Fruit fly (Drosophila melanogaster): ENCODE data around the gene Ndfip.

Ndfip gene

dm6 chr3L:17610896-17611711, 43.0 kb downstream of the Ndfip start (continued):
- TF ChIP-seq CG11902 (GFP tag; optimal IDR thresholded peaks at IDR 0.05): peak; percentile 79
- peak; percentile 90 for TF ChIP-seq Hr39 (GFP tag; optimal IDR thresholded peaks at IDR 0.05)
- peak; percentile 91 for TF ChIP-seq Lpt (GFP tag; optimal IDR thresholded peaks at IDR 0.05)
- TF ChIP-seq CG9139 (GFP tag; optimal IDR thresholded peaks at IDR 0.05): peak; percentile 41
- peak; percentile 93 for TF ChIP-seq dac (GFP tag; optimal IDR thresholded peaks at IDR 0.05)
- TF ChIP-seq CG34406 (GFP tag; optimal IDR thresholded peaks at IDR 0.05): peak; percentile 92
- peak; percentile 91 for TF ChIP-seq Eip93F (GFP tag; optimal IDR thresholded peaks at IDR 0.05)
- peak; percentile 61 for TF ChIP-seq CG6808 (GFP tag; optimal IDR thresholded peaks at IDR 0.05)
- peak in 1 of 2 experiments; percentile 53 for TF ChIP-seq ss (GFP tag; optimal IDR thresholded peaks at IDR 0.05)
- TF ChIP-seq eg (GFP tag; IDR thresholded peaks at IDR 0.05): peak; percentile 83

- TF ChIP-seq svp (GFP tag) (peak; percentile 79), vri (GFP tag; optimal IDR thresholded peaks at IDR 0.05) (peak; percentile 55), CG31627 (GFP tag; optimal IDR thresholded peaks at IDR 0.05) (no peak)
Measured at dm6 chr3L:17609068-17609382, 45.1 kb downstream of the Ndfip start.

- TF ChIP-seq CG32006 (GFP tag; optimal IDR thresholded peaks at IDR 0.05): peak; percentile 88
- TF ChIP-seq CG8119 (GFP tag; IDR thresholded peaks at IDR 0.05): peak; percentile 49; the same call in 1 of the 3 replicates
- TF ChIP-seq Ets96B (tag; optimal IDR thresholded peaks at IDR 0.05): no peak
- peak; percentile 61 for TF ChIP-seq achi (GFP tag; optimal IDR thresholded peaks at IDR 0.05)
- TF ChIP-seq CG10631 (GFP tag; optimal IDR thresholded peaks at IDR 0.05): peak; percentile 68
- peak; percentile 55 for TF ChIP-seq Lpt (GFP tag; optimal IDR thresholded peaks at IDR 0.05)
- TF ChIP-seq vri (GFP tag; optimal IDR thresholded peaks at IDR 0.05): no peak
- TF ChIP-seq Eip75B (GFP tag; optimal IDR thresholded peaks at IDR 0.05): peak; percentile 57
- peak; percentile 60 for TF ChIP-seq CG34406 (GFP tag; optimal IDR thresholded peaks at IDR 0.05)
- TF ChIP-seq CG6808 (GFP tag; optimal IDR thresholded peaks at IDR 0.05): no peak
- TF ChIP-seq Hr39 (GFP tag; optimal IDR thresholded peaks at IDR 0.05): peak; percentile 85
- TF ChIP-seq Eip93F (GFP tag; optimal IDR thresholded peaks at IDR 0.05): no peak
- peak; percentile 83 for TF ChIP-seq Hr4 (GFP tag; optimal IDR thresholded peaks at IDR 0.05)
- TF ChIP-seq eg (GFP tag; IDR thresholded peaks at IDR 0.05): 0 out of 3 replicates have a peak, but pooled peaks have one; percentile 14
- TF ChIP-seq CG9139 (GFP tag; optimal IDR thresholded peaks at IDR 0.05): no peak
- peak; percentile 90 for TF ChIP-seq svp (GFP tag)
- no peak for TF ChIP-seq fkh (GFP tag; optimal IDR thresholded peaks at IDR 0.05)
- peak; percentile 44 for TF ChIP-seq net (GFP tag; optimal IDR thresholded peaks at IDR 0.05)
- TF ChIP-seq CG6163 (GFP tag; IDR thresholded peaks at IDR 0.05): 0 out of 3 replicates have a peak, but pooled peaks have one; percentile 24
- peak; percentile 85 for TF ChIP-seq esn (GFP tag; optimal IDR thresholded peaks at IDR 0.05)
- TF ChIP-seq Hr38 (GFP tag; optimal IDR thresholded peaks at IDR 0.05): no peak
- TF ChIP-seq acj6 (GFP tag; optimal IDR thresholded peaks at IDR 0.05): peak; percentile 62
- TF ChIP-seq Sox102F (GFP tag; optimal IDR thresholded peaks at IDR 0.05): peak; percentile 75
- no peak for TF ChIP-seq Smox (GFP tag; optimal IDR thresholded peaks at IDR 0.05)
- TF ChIP-seq Blimp-1 (GFP tag; optimal IDR thresholded peaks at IDR 0.05): peak; percentile 82
- TF ChIP-seq dsx (GFP tag; optimal IDR thresholded peaks at IDR 0.05; ENCODE audit: poor library complexity, severe bottlenecking): no peak
- TF ChIP-seq CG11902 (GFP tag; optimal IDR thresholded peaks at IDR 0.05): peak; percentile 50
- no peak for TF ChIP-seq spab (GFP tag; optimal IDR thresholded peaks at IDR 0.05)
- no peak for TF ChIP-seq CG6854 (GFP tag; optimal IDR thresholded peaks at IDR 0.05)
- TF ChIP-seq Sox14 (GFP tag; optimal IDR thresholded peaks at IDR 0.05): peak; percentile 82
- TF ChIP-seq CG4318 (GFP tag; optimal IDR thresholded peaks at IDR 0.05): peak; percentile 77
- peak; percentile 84 for TF ChIP-seq Met (GFP tag; optimal IDR thresholded peaks at IDR 0.05)
- peak; percentile 85 for TF ChIP-seq cyc (GFP tag; optimal IDR thresholded peaks at IDR 0.05)
- TF ChIP-seq Eip78C (GFP tag): peak; percentile 90
- peak; percentile 40 for TF ChIP-seq CG11762 (GFP tag; optimal IDR thresholded peaks at IDR 0.05; ENCODE audit: insufficient read depth)
- peak; percentile 42 for TF ChIP-seq fd85E (GFP tag; optimal IDR thresholded peaks at IDR 0.05)
- TF ChIP-seq CG1621 (tag; optimal IDR thresholded peaks at IDR 0.05): no peak
- TF ChIP-seq CG10669 (GFP tag; optimal IDR thresholded peaks at IDR 0.05): no peak
- peak; percentile 76 for TF ChIP-seq pdm3 (GFP tag; optimal IDR thresholded peaks at IDR 0.05)
- TF ChIP-seq CG31627 (GFP tag; optimal IDR thresholded peaks at IDR 0.05): peak; percentile 86
Measured at dm6 chr3L:17608185-17609067, 45.7 kb downstream of the Ndfip start.
